Worm (Caenorhabditis elegans) whole organism, late embryonic: ENCODE results near the gene B0238.9.

Source experiments
- ceh-45 ChIP-seq: fragments of 200-800 bp; sonication (Bioruptor generic); IDR thresholded peaks from 2 replicates; pipeline ENCODE4 v1.3.6; 2022; ENCODE audit warnings: missing genetic modification reagents, missing genetic modification characterization, missing compliant biosample characterization
- dve-1 ChIP-seq: sonication (generic microtip); optimal IDR thresholded peaks from 2 replicates; lab custom pipeline; 2017; ENCODE audit warnings: antibody characterized with exemption, mild to moderate bottlenecking, missing genetic modification characterization, missing compliant biosample characterization
- elt-2 ChIP-seq: sonication (generic microtip); optimal IDR thresholded peaks from 2 replicates; lab custom pipeline; 2016; ENCODE audit warnings: missing genetic modification reagents, missing genetic modification characterization, missing compliant biosample characterization
- fkh-10 ChIP-seq: fragments of 150-350 bp; optimal IDR thresholded peaks from 2 replicates; lab custom pipeline; 2014; ENCODE audit warnings: missing biosample characterization, missing genetic modification reagents, missing genetic modification characterization
- fkh-6 ChIP-seq: sonication (generic microtip); optimal IDR thresholded peaks from 2 replicates; lab custom pipeline; 2016; ENCODE audit warnings: missing genetic modification characterization, missing compliant biosample characterization
- gmeb-2 ChIP-seq: sonication (generic microtip); optimal IDR thresholded peaks from 2 replicates; lab custom pipeline; 2016; ENCODE audit warnings: missing genetic modification characterization, inconsistent platforms, missing compliant biosample characterization
- hlh-6 ChIP-seq: sonication (generic microtip); optimal IDR thresholded peaks from 2 replicates; lab custom pipeline; 2016; ENCODE audit warnings: missing genotype, missing genetic modification characterization, missing compliant biosample characterization
- nfya-1 ChIP-seq: sonication (generic microtip); optimal IDR thresholded peaks from 2 replicates; lab custom pipeline; 2017; ENCODE audit warnings: missing genetic modification characterization, mild to moderate bottlenecking, missing compliant biosample characterization, antibody characterized with exemption, moderate library complexity
- nhr-11 ChIP-seq: fragments of 150-350 bp; optimal IDR thresholded peaks from 2 replicates; lab custom pipeline; 2014; ENCODE audit warnings: missing biosample characterization, missing genetic modification characterization
- odd-2 ChIP-seq: sonication (generic microtip); optimal IDR thresholded peaks from 2 replicates; lab custom pipeline; 2017; ENCODE audit warnings: antibody characterized with exemption, mild to moderate bottlenecking, missing genetic modification characterization, missing compliant biosample characterization
- pha-4 ChIP-seq: fragments of 150-350 bp; optimal IDR thresholded peaks from 2 replicates; lab custom pipeline; 2018; ENCODE audit warnings: missing biosample characterization, missing genetic modification reagents, missing genetic modification characterization
- pqm-1 ChIP-seq: sonication (generic microtip); optimal IDR thresholded peaks from 2 replicates; lab custom pipeline; 2016; ENCODE audit warnings: missing genetic modification characterization, missing compliant biosample characterization
- sox-4 ChIP-seq: sonication (generic microtip); optimal IDR thresholded peaks from 2 replicates; lab custom pipeline; 2017; ENCODE audit warnings: mild to moderate bottlenecking, missing genetic modification characterization, inconsistent platforms, missing compliant biosample characterization
- unc-42 ChIP-seq: sonication (generic microtip); optimal IDR thresholded peaks from 2 replicates; lab custom pipeline; 2016; ENCODE audit warnings: missing genotype, missing genetic modification characterization, missing compliant biosample characterization

DNA sequence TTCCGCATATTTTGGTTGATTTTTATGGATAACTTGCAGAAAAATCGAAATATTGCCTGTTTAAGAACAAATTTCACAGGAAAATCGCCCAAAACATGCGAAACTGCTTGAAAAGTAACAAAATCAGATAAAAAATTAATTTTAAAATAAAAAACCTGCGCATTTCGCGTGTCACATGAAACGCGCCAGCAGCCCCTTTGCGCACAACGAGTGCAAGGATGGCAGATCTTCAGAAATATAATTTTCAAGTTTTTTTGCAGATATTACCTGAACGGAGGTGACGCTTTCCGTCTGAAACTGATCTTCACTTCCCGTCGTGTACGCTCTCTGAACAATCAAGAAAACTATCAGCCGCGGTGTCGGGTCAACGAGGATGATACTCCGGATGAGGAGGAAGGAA, 2.9 kb downstream of the B0238.9 start:
- TF ChIP-seq fkh-10 (GFP tag; lab: Kevin White, UChicago): no peak
- TF ChIP-seq odd-2 (tag; lab: Kevin White, UChicago): no peak
- no peak for TF ChIP-seq nhr-11 (tag; lab: Kevin White, UChicago)
- no peak for TF ChIP-seq dve-1
- no peak for TF ChIP-seq hlh-6 (tag; lab: Kevin White, UChicago)
- TF ChIP-seq elt-2 (tag; lab: Kevin White, UChicago): no peak
- TF ChIP-seq nfya-1 (tag; lab: Kevin White, UChicago): no peak
- peak; percentile 48 for TF ChIP-seq unc-42 (tag; lab: Kevin White, UChicago)
- no peak for TF ChIP-seq fkh-6
- no peak for TF ChIP-seq pqm-1 (tag; lab: Kevin White, UChicago)
- TF ChIP-seq sox-4: no peak
- no peak for TF ChIP-seq pha-4
- no peak for TF ChIP-seq gmeb-2 (tag; lab: Kevin White, UChicago)
- no peak for TF ChIP-seq ceh-45
